Worm (Caenorhabditis elegans) whole organism, early embryonic: ENCODE data around the gene spp-7.

Experiments used
- B0310.2 ChIP-seq: sonication (generic microtip); optimal IDR thresholded peaks from 2 replicates; lab custom pipeline; 2016; ENCODE audit warnings: mild to moderate bottlenecking, missing genetic modification characterization, missing compliant biosample characterization
- F13C5.2 ChIP-seq: sonication (generic microtip); optimal IDR thresholded peaks from 2 replicates; lab custom pipeline; 2017; ENCODE audit warnings: mild to moderate bottlenecking, missing genetic modification characterization, inconsistent platforms, missing compliant biosample characterization
- aly-1 ChIP-seq: sonication (generic microtip); optimal IDR thresholded peaks from 2 replicates; lab custom pipeline; 2016; ENCODE audit warnings: missing genetic modification characterization, missing compliant biosample characterization
- ama-1 ChIP-seq: fragments of 150-350 bp; optimal IDR thresholded peaks from 2 replicates; lab custom pipeline; 2014
- ceh-13 ChIP-seq: fragments of 200-800 bp; sonication (Bioruptor generic); optimal IDR thresholded peaks from 2 replicates; lab custom pipeline; 2018; ENCODE audit warnings: mild to moderate bottlenecking, missing genetic modification characterization, missing compliant biosample characterization
- ceh-36 ChIP-seq: sonication (generic microtip); optimal IDR thresholded peaks from 2 replicates; lab custom pipeline; 2016; ENCODE audit warnings: missing genetic modification characterization, inconsistent platforms, missing compliant biosample characterization
- ets-7 ChIP-seq: sonication (generic microtip); optimal IDR thresholded peaks from 2 replicates; lab custom pipeline; 2016; ENCODE audit warnings: missing genotype, missing genetic modification characterization, missing compliant biosample characterization
- flt-1 ChIP-seq: fragments of 200-800 bp; sonication (Bioruptor generic); IDR thresholded peaks from 2 replicates; pipeline ENCODE4 v1.3.6; 2022; ENCODE audit warnings: missing genetic modification characterization, missing compliant biosample characterization
- hmbx-1 ChIP-seq: sonication (generic microtip); optimal IDR thresholded peaks from 2 replicates; lab custom pipeline; 2016; ENCODE audit warnings: mild to moderate bottlenecking, missing genetic modification characterization, missing compliant biosample characterization
- hmg-4 ChIP-seq: fragments of 200-800 bp; sonication (Bioruptor generic); optimal IDR thresholded peaks from 2 replicates; lab custom pipeline; 2018; ENCODE audit warnings: mild to moderate bottlenecking, missing genetic modification characterization, missing compliant biosample characterization
- hnd-1 ChIP-seq: sonication (generic microtip); optimal IDR thresholded peaks from 2 replicates; lab custom pipeline; 2016; ENCODE audit warnings: missing genetic modification characterization, missing compliant biosample characterization
- pes-1 ChIP-seq: fragments of 200-800 bp; sonication (Bioruptor generic); IDR thresholded peaks from 2 replicates; pipeline ENCODE4 v1.3.6; 2022; ENCODE audit warnings: missing genetic modification reagents, missing genetic modification characterization, missing compliant biosample characterization
- scrt-1 ChIP-seq: fragments of 200-800 bp; sonication (Bioruptor generic); IDR thresholded peaks from 2 replicates; pipeline ENCODE4 v1.3.6; 2022; ENCODE audit warnings: missing genetic modification characterization, missing compliant biosample characterization
- sea-1 ChIP-seq: fragments of 200-800 bp; sonication (Bioruptor generic); conservative IDR thresholded peaks from 2 replicates; pipeline ENCODE4 v1.3.6; 2022; ENCODE audit warnings: missing genetic modification characterization, missing compliant biosample characterization
- tbx-11 ChIP-seq: fragments of 200-800 bp; sonication (Bioruptor generic); IDR thresholded peaks from 2 replicates; pipeline ENCODE4 v1.3.6; 2022; ENCODE audit warnings: missing genetic modification characterization, missing compliant biosample characterization
- tbx-37 ChIP-seq: fragments of 200-800 bp; sonication (Bioruptor generic); conservative IDR thresholded peaks from 2 replicates; pipeline ENCODE4 v1.3.6; 2022; ENCODE audit warnings: missing genetic modification reagents, missing genetic modification characterization, missing compliant biosample characterization
- tra-4 ChIP-seq: sonication (generic microtip); optimal IDR thresholded peaks from 2 replicates; lab custom pipeline; 2017; ENCODE audit warnings: missing genetic modification characterization, missing compliant biosample characterization

Gene spp-7

DNA sequence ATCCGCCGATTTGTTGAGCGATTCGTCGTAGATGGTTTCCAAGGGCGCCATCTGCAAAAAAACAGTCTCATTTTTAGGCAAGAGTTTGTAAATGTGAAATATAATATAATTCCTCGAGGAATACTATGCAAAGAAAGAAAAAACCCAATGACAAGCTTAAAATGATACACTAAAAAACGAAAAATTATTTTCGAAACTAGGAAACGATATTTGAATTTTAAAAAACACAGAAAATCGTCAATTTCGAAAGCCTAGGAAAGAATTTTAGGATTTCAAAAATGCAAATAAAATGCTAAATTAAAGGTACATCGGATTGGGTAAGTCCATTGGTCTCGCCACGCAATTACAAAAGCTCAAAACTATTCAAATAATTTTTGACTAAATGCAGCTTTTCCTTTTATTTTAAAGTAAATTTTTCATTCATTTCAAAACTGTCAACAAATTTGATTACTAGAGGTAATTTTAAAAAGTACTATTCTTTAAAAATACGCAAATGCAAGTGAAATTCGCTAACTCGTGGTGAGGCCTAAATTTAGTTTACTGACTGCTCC, 24.0 kb downstream of the spp-7 start, which contains the start of the genes htp-1 and ZK616.5:
TSS of gene htp-1 (minus strand) at position 51 of the 551 bp plus-strand sequence.
TSS of gene ZK616.5 (plus strand) at position 423 of the 551 bp plus-strand sequence.
- TF ChIP-seq tbx-11 (GFP tag; lab: Robert Waterston, UW) (no peak), F13C5.2 (tag; lab: Kevin White, UChicago) (no peak), ceh-36 (tag; lab: Kevin White, UChicago) (no peak), tbx-37 (no peak), aly-1 (tag; lab: Kevin White, UChicago) (no peak), hmg-4 (no peak), ceh-13 (GFP tag; lab: Kevin White, UChicago) (no peak), ets-7 (tag; lab: Kevin White, UChicago) (no peak), ama-1 (lab: Kevin White, UChicago) (no peak), pes-1 (GFP tag; lab: Robert Waterston, UW) (no peak), hnd-1 (tag; lab: Kevin White, UChicago) (no peak), scrt-1 (GFP tag; lab: Robert Waterston, UW) (no peak), sea-1 (no peak), tra-4 (no peak), B0310.2 (tag; lab: Kevin White, UChicago) (no peak), flt-1 (GFP tag; lab: Robert Waterston, UW) (no peak), hmbx-1 (tag; lab: Kevin White, UChicago) (no peak)

DNA sequence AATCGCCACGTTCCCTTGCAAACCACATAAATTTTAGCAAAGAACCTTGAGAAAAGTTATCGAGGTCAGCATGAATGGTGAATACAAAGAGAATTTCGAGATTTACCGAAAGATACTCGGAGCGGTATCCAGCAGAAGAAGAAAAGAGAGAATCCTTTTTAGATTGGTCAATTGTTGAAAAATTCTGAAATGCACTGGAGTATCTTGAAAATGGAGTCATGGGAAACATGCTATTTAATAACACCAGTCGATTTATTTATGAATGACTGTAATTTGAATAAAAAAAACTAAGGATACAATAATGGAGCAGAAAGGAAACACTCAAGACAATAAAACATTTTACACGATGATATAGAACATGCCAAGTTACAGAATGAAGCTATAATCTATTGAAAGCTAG, 25.6 kb downstream of the spp-7 start:
- TF ChIP-seq tbx-11 (GFP tag; lab: Robert Waterston, UW), result no peak

DNA sequence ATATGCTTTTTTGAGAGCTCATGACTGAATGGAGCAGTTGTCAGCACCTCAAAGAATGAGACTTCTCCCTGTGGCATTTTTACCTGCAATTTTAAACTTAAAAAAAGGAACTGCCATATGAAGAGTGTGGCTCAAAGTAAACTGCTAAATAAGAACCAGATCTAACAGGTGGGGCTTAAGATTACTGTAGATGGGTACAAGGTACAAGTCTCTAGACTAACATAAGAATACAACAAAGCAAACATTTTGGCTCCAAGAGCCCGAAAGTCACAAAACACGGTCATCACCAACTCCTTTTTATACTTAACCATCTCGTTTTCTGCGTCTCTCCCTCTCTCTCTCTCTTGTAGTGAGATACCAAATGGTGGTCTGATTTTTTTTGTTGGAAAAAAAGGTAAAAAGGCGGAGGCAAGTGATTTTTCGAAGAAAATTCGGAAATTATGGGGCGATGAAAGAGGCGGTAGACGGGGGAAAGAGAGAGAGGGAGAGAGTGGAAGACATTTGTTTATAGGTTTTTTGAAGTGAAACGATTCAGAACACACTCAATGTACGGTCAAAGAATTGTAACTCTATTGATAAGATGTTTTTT, 27.0 kb downstream of the spp-7 start, which contains the start of gene elo-6:
TSS of gene elo-6 (minus strand) at position 83 of the 589 bp plus-strand sequence.
- TF ChIP-seq sea-1, result no peak
- no peak for TF ChIP-seq hmbx-1 (tag; lab: Kevin White, UChicago)
- TF ChIP-seq aly-1 (tag; lab: Kevin White, UChicago), result no peak
- TF ChIP-seq flt-1 (GFP tag; lab: Robert Waterston, UW), result no peak
- TF ChIP-seq tbx-37, result no peak
- no peak for TF ChIP-seq tra-4
- no peak for TF ChIP-seq hnd-1 (tag; lab: Kevin White, UChicago)
- no peak for TF ChIP-seq hmg-4
- TF ChIP-seq ets-7 (tag; lab: Kevin White, UChicago), result no peak
- TF ChIP-seq B0310.2 (tag; lab: Kevin White, UChicago), result no peak
- no peak for TF ChIP-seq ceh-36 (tag; lab: Kevin White, UChicago)
- no peak for TF ChIP-seq ama-1 (lab: Kevin White, UChicago)

DNA sequence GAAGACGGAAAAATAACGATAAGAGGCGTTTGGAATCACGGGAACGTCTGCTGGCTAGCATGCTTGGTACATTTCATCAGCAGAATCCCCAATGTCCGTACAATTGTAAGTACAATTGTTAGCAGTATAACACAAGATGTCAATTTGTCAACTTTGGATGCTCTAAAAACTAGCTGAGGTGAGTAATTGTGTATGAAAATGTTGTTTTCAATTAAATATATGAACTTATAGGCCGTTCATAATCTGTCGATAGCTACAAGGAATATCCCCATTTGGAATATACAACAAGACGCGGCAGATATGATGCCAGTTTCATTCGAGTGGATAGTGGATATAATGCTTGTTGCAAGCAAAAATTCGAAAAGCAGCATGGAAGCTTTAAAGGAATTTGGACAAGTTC, 30.6 kb downstream of the spp-7 start, which contains the start of gene F41H10.12:
TSS of gene F41H10.12 (plus strand) at position 301 of the 400 bp plus-strand sequence.
- TF ChIP-seq tbx-37 (no peak), aly-1 (tag; lab: Kevin White, UChicago) (no peak), flt-1 (GFP tag; lab: Robert Waterston, UW) (no peak), hmg-4 (no peak), ama-1 (lab: Kevin White, UChicago) (no peak), sea-1 (no peak), ets-7 (tag; lab: Kevin White, UChicago) (no peak), tbx-11 (GFP tag; lab: Robert Waterston, UW) (no peak)

DNA sequence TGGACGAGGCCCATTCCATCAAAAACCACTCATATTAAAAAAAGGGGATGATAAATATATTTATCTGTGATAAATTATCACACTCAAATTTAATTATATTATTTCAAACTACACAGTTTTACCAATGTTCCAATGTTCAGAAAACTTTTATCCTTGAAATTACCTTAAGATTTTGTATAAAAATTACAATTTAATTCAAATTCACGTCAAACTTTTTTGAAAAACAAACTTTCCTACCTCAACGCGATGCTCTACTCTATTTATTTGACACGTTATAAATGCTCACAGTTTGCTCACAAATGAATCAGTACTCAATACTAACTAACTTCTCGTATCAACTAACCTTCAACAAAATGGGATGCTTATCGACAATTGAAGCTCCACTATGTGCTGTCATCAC, 33.0 kb downstream of the spp-7 start, which contains the start of gene F41H10.1:
TSS of gene F41H10.1 (plus strand) at position 301 of the 400 bp plus-strand sequence.
- TF ChIP-seq sea-1 (no peak), F13C5.2 (tag; lab: Kevin White, UChicago) (no peak), ets-7 (tag; lab: Kevin White, UChicago) (no peak), hnd-1 (tag; lab: Kevin White, UChicago) (no peak), hmbx-1 (tag; lab: Kevin White, UChicago) (no peak), tbx-37 (no peak), tra-4 (no peak), B0310.2 (tag; lab: Kevin White, UChicago) (no peak), flt-1 (GFP tag; lab: Robert Waterston, UW) (no peak), ceh-13 (GFP tag; lab: Kevin White, UChicago) (no peak), pes-1 (GFP tag; lab: Robert Waterston, UW) (no peak), aly-1 (tag; lab: Kevin White, UChicago) (no peak), ceh-36 (tag; lab: Kevin White, UChicago) (no peak)

DNA sequence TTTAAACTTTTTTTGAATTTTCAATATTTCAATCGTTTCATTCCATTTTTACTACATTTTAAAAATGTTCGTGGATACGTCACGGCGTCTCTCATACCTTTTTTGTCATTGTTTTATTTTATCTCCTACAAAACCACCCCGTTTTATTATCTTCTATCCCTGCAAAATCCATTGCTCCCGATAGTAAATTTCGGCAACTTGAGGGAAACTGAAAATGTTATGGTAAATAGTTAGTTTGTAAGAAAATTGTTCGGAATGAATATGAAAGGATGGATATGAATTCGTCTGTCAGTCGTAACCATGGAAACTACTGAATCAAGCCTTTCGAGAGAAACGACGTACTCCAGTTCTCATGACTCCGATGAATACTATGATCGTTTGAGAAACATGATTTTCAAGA, 34.3 kb downstream of the spp-7 start, which contains the start of gene F41H10.2:
TSS of gene F41H10.2 (plus strand) at position 301 of the 400 bp plus-strand sequence.
- TF ChIP-seq tbx-37 (no peak), flt-1 (GFP tag; lab: Robert Waterston, UW) (no peak), ama-1 (lab: Kevin White, UChicago) (no peak), ceh-13 (GFP tag; lab: Kevin White, UChicago) (no peak), scrt-1 (GFP tag; lab: Robert Waterston, UW) (no peak), F13C5.2 (tag; lab: Kevin White, UChicago) (no peak), sea-1 (no peak), tra-4 (no peak), ceh-36 (tag; lab: Kevin White, UChicago) (no peak), hnd-1 (tag; lab: Kevin White, UChicago) (no peak), aly-1 (tag; lab: Kevin White, UChicago) (no peak), pes-1 (GFP tag; lab: Robert Waterston, UW) (no peak), tbx-11 (GFP tag; lab: Robert Waterston, UW) (no peak), hmbx-1 (tag; lab: Kevin White, UChicago) (no peak), ets-7 (tag; lab: Kevin White, UChicago) (no peak), hmg-4 (no peak), B0310.2 (tag; lab: Kevin White, UChicago) (no peak)

DNA sequence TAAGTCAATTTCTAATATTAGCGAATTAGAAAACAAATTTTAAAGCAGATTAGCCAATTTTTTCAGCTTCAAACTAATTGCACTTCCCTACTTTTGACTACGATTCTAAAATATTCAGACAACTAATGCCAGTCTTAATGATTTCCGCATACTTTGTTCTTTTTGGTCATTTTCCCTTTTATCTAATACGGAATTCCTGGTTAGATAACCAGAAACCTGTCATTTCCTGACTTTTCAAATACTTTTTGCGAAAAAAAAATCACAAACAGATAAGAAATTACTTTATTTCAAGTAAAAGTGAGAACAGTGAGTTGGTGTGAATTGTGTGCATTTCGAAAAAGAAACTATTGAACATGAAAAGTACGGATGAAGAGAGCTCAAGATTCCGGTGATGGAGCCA, 35.5 kb downstream of the spp-7 start:
- no peak for TF ChIP-seq sea-1
- TF ChIP-seq tra-4, result no peak
